Worm (Caenorhabditis elegans) whole organism, midembryonic: ENCODE data around the gene sre-20.

Experiments
- T22C8.4 ChIP-seq: fragments of 200-800 bp; sonication (Bioruptor generic); IDR thresholded peaks from 2 replicates; pipeline ENCODE4 v1.3.6; 2022; ENCODE audit warnings: missing genetic modification characterization, missing compliant biosample characterization
- cog-1 ChIP-seq: sonication (generic microtip); optimal IDR thresholded peaks from 2 replicates; lab custom pipeline; 2016; ENCODE audit warnings: missing genetic modification characterization, missing compliant biosample characterization
- flt-1 ChIP-seq: fragments of 200-800 bp; sonication (Bioruptor generic); IDR thresholded peaks from 2 replicates; pipeline ENCODE4 v1.3.6; 2022; ENCODE audit warnings: missing genetic modification characterization, missing compliant biosample characterization
- klf-2 ChIP-seq: fragments of 200-800 bp; sonication (Bioruptor generic); conservative IDR thresholded peaks from 2 replicates; pipeline ENCODE4 v1.3.6; 2022; ENCODE audit warnings: missing genetic modification reagents, missing genetic modification characterization, missing compliant biosample characterization
- med-1 ChIP-seq: sonication (generic microtip); optimal IDR thresholded peaks from 2 replicates; lab custom pipeline; 2017; ENCODE audit warnings: missing genetic modification characterization, mild to moderate bottlenecking, missing compliant biosample characterization, antibody characterized with exemption, missing genetic modification reagents; ENCODE audit not compliant: insufficient read depth
- ref-1 ChIP-seq: fragments of 200-800 bp; sonication (Bioruptor generic); conservative IDR thresholded peaks from 2 replicates; pipeline ENCODE4 v1.3.6; 2022; ENCODE audit warnings: missing genetic modification reagents, missing genetic modification characterization, missing compliant biosample characterization
- tab-1 ChIP-seq: fragments of 200-800 bp; sonication (Bioruptor generic); IDR thresholded peaks from 2 replicates; pipeline ENCODE4 v1.3.6; 2022; ENCODE audit warnings: missing genetic modification characterization, missing compliant biosample characterization
- ztf-23 ChIP-seq: fragments of 200-800 bp; sonication (Bioruptor generic); IDR thresholded peaks from 2 replicates; pipeline ENCODE4 v1.3.6; 2022; ENCODE audit warnings: missing genetic modification reagents, missing genetic modification characterization, missing compliant biosample characterization
- ztf-29 ChIP-seq: fragments of 200-800 bp; sonication (Bioruptor generic); IDR thresholded peaks from 2 replicates; pipeline ENCODE4 v1.3.6; 2022; ENCODE audit warnings: missing genetic modification reagents, missing genetic modification characterization, missing compliant biosample characterization

The sre-20 gene

ce11 chrV:12747431-12747830 lies 37.3 kb downstream of the sre-20 start, which contains the start of gene C15C8.4:
TSS of gene C15C8.4 (minus strand) at chrV:12747463.
- no peak for TF ChIP-seq ztf-23 (GFP tag; lab: Robert Waterston, UW)
- no peak for TF ChIP-seq ref-1 (GFP tag; lab: Robert Waterston, UW)
- no peak for TF ChIP-seq med-1 (GFP tag; lab: Kevin White, UChicago)
- TF ChIP-seq ztf-29 (GFP tag; lab: Robert Waterston, UW) = no peak
- no peak for TF ChIP-seq klf-2 (GFP tag; lab: Robert Waterston, UW)
- no peak for TF ChIP-seq tab-1 (GFP tag; lab: Robert Waterston, UW)
- no peak for TF ChIP-seq cog-1
- TF ChIP-seq flt-1 (GFP tag; lab: Robert Waterston, UW) = no peak

- TF ChIP-seq ztf-23 (GFP tag; lab: Robert Waterston, UW) (no peak), cog-1 (no peak), tab-1 (GFP tag; lab: Robert Waterston, UW) (no peak), flt-1 (GFP tag; lab: Robert Waterston, UW) (no peak), T22C8.4 (GFP tag; lab: Robert Waterston, UW) (no peak), med-1 (GFP tag; lab: Kevin White, UChicago) (no peak), ref-1 (GFP tag; lab: Robert Waterston, UW) (no peak), klf-2 (GFP tag; lab: Robert Waterston, UW) (no peak), ztf-29 (GFP tag; lab: Robert Waterston, UW) (no peak)
Measured at ce11 chrV:12744979-12745378, 39.8 kb downstream of the sre-20 start, which contains the start of gene C15C8.7. TSS of gene C15C8.7 (minus strand) at chrV:12745050.

- no peak for TF ChIP-seq tab-1 (GFP tag; lab: Robert Waterston, UW)
Measured at ce11 chrV:12743778-12744502, 40.8 kb downstream of the sre-20 start.

- TF ChIP-seq klf-2 (GFP tag; lab: Robert Waterston, UW) = no peak
- no peak for TF ChIP-seq med-1 (GFP tag; lab: Kevin White, UChicago)
- TF ChIP-seq ztf-23 (GFP tag; lab: Robert Waterston, UW) = no peak
- no peak for TF ChIP-seq ztf-29 (GFP tag; lab: Robert Waterston, UW)
- TF ChIP-seq flt-1 (GFP tag; lab: Robert Waterston, UW) = no peak
- no peak for TF ChIP-seq ref-1 (GFP tag; lab: Robert Waterston, UW)
- TF ChIP-seq T22C8.4 (GFP tag; lab: Robert Waterston, UW) = no peak
- no peak for TF ChIP-seq cog-1
- TF ChIP-seq tab-1 (GFP tag; lab: Robert Waterston, UW) = no peak
Measured at ce11 chrV:12741684-12742083, 43.1 kb downstream of the sre-20 start, which contains the start of gene hrg-7. TSS of gene hrg-7 (plus strand) at chrV:12742041.

ce11 chrV:12736166-12736753 lies 48.5 kb downstream of the sre-20 start, which contains the start of gene cky-1:
TSS of gene cky-1 (plus strand) at chrV:12736703.
- TF ChIP-seq ref-1 (GFP tag; lab: Robert Waterston, UW) (no peak), T22C8.4 (GFP tag; lab: Robert Waterston, UW) (no peak), ztf-23 (GFP tag; lab: Robert Waterston, UW) (no peak), cog-1 (no peak), ztf-29 (GFP tag; lab: Robert Waterston, UW) (no peak), tab-1 (GFP tag; lab: Robert Waterston, UW) (no peak), flt-1 (GFP tag; lab: Robert Waterston, UW) (no peak), klf-2 (GFP tag; lab: Robert Waterston, UW) (no peak), med-1 (GFP tag; lab: Kevin White, UChicago) (no peak)

ce11 chrV:12733465-12734248 lies 51.1 kb downstream of the sre-20 start, which contains the start of the genes dhs-21 and xbx-9:
TSS of gene dhs-21 (minus strand) at chrV:12733645.
TSS of gene xbx-9 (plus strand) at chrV:12734198.
- TF ChIP-seq flt-1 (GFP tag; lab: Robert Waterston, UW) (no peak), med-1 (GFP tag; lab: Kevin White, UChicago) (no peak), ztf-23 (GFP tag; lab: Robert Waterston, UW) (no peak), ref-1 (GFP tag; lab: Robert Waterston, UW) (no peak), T22C8.4 (GFP tag; lab: Robert Waterston, UW) (no peak), cog-1 (no peak), klf-2 (GFP tag; lab: Robert Waterston, UW) (no peak), ztf-29 (GFP tag; lab: Robert Waterston, UW) (no peak), tab-1 (GFP tag; lab: Robert Waterston, UW) (no peak)
